Fruit fly (Drosophila melanogaster) whole organism, adult: ENCODE measurements around the gene CG3597.

Experiments used
- CG11617 ChIP-seq: fragments of 200-800 bp; sonication (Bioruptor generic); optimal IDR thresholded peaks from 2 replicates; lab custom pipeline; 2017; ENCODE audit warnings: mild to moderate bottlenecking, missing biosample characterization, missing genetic modification reagents, missing genetic modification characterization
- CG12768 ChIP-seq: fragments of 200-800 bp; sonication (Bioruptor generic); optimal IDR thresholded peaks from 2 replicates; lab custom pipeline; 2017; ENCODE audit warnings: missing biosample characterization, missing genetic modification characterization, mild to moderate bottlenecking, moderate library complexity, missing genetic modification reagents
- Mnt ChIP-seq: fragments of 200-800 bp; sonication (Bioruptor generic); optimal IDR thresholded peaks from 2 replicates; lab custom pipeline; 2016; ENCODE audit warnings: missing biosample characterization, mild to moderate bottlenecking, missing genetic modification characterization
- cnc ChIP-seq, 2 experiments: fragments of >200 bp; optimal IDR thresholded peaks; 2 replicates each; lab custom pipeline; 2017
- tj ChIP-seq: fragments of 200-800 bp; sonication (Bioruptor generic); optimal IDR thresholded peaks from 3 replicates; lab custom pipeline; 2017; ENCODE audit warnings: missing biosample characterization, mild to moderate bottlenecking, missing genetic modification characterization, moderate library complexity

DNA sequence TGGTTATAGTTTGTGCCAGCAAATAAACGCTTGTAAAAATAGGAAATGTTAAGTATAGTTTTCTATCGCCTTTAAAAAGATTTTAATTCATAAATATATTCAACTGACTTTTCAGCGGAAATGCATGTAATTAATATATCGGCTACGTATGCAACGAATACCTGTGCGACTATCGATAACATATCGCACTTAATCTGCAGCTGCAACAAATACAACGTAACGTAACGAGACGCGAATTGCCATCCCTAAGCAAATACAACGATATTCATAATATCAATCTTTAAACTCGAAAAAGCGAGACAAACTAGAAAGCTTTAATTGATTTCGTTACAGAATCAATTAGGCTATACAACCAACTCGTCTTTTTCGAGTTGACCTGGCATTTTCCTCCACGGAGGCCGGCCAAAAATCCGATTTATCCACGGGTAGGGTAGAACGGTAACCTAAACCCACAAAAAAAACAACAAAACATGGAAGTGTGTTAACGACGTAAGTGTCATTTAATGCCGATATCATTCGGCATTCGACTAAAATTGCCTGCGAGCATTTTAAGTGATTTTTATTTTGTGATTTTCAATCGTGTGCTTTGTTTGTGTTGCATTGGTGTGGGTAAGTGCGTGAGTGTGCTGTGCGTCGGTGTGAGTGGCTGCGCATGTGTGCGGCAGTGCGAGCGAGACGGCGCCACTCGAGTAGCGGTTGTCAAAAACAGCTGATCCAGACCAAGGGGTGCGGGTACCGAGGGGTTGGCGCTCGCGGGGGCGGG is 4.5 kb upstream of the CG3597 start, which contains the start of gene Atxn7:
- TF ChIP-seq cnc (optimal IDR thresholded peaks at IDR 0.05; lab: Kevin White, UChicago) (no peak), Mnt (peak; percentile 70), CG11617 (peak; percentile 82), CG12768 (GFP tag; lab: Kevin White, UChicago) (peak; percentile 28), tj (peak; percentile 49)
